Worm (Caenorhabditis elegans): Measurements from ENCODE around the gene F52C9.5.

Gene F52C9.5

ce11 chrIII:5349250-5349649 is 47.2 kb downstream of the F52C9.5 start, which contains the start of gene thoc-5 (continued):
- TF ChIP-seq lin-11 (tag; optimal IDR thresholded peaks at IDR 0.05), result no peak
- TF ChIP-seq ceh-18 (tag; optimal IDR thresholded peaks at IDR 0.05), result peak; percentile 10
- peak; percentile 92 for TF ChIP-seq tbx-2 (tag; optimal IDR thresholded peaks at IDR 0.05)
- TF ChIP-seq pax-1 (tag; optimal IDR thresholded peaks at IDR 0.05), result no peak
- peak; percentile 83 for TF ChIP-seq hlh-8 (tag; optimal IDR thresholded peaks at IDR 0.05)
- no peak for TF ChIP-seq pag-3 (tag; optimal IDR thresholded peaks at IDR 0.05; ENCODE audit: borderline replicate concordance)
- no peak for TF ChIP-seq npax-4 (tag; optimal IDR thresholded peaks at IDR 0.05)
- no peak for TF ChIP-seq K02D7.2 (tag; optimal IDR thresholded peaks at IDR 0.05)
- TF ChIP-seq fkh-6 (tag; optimal IDR thresholded peaks at IDR 0.05), result no peak
- no peak for TF ChIP-seq ceh-24 (tag; optimal IDR thresholded peaks at IDR 0.05)
- TF ChIP-seq hlh-13 (GFP tag; optimal IDR thresholded peaks at IDR 0.05), result no peak
- TF ChIP-seq ceh-45 (GFP tag; IDR thresholded peaks at IDR 0.05), result no peak
- TF ChIP-seq fkh-10 (GFP tag; optimal IDR thresholded peaks at IDR 0.05), result no peak
- TF ChIP-seq sdc-2 (tag; optimal IDR thresholded peaks at IDR 0.05), result peak; percentile 53
- TF ChIP-seq nhr-232 (tag; optimal IDR thresholded peaks at IDR 0.05), result no peak
- TF ChIP-seq ceh-2 (tag; optimal IDR thresholded peaks at IDR 0.05), result peak; percentile 97
